Worm (Caenorhabditis elegans): ENCODE results near the gene F13A2.1.

DNA sequence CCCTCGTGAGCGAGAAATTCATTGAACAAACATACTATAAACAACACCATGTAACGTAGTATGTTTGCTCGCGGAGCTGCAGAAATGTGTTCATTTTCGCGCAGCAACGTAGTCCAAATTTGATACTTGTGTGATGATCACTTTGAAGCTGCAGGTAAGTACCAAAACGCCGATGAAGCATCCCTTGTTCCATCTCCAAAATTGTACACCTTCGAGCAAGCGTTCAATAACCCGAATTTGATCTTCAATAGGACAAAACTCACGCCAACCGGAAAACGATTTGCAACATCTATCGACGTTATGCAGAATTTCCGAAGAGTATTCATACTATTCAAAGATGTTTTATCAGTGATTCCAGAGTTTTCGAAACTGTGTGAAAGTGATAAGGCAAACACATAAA, 28.4 kb upstream of the F13A2.1 start, which contains the start of gene Y47D7A.3:
- TF ChIP-seq R02D3.7 (tag; optimal IDR thresholded peaks at IDR 0.05) (no peak), lin-13 (GFP tag; optimal IDR thresholded peaks at IDR 0.05) (no peak), skn-1 (tag; optimal IDR thresholded peaks at IDR 0.05) (no peak), mdl-1 (tag; optimal IDR thresholded peaks at IDR 0.05) (no peak), elt-3 (tag; optimal IDR thresholded peaks at IDR 0.05) (no peak), sem-4 (tag; optimal IDR thresholded peaks at IDR 0.05) (no peak), lin-11 (tag; optimal IDR thresholded peaks at IDR 0.05) (no peak), nhr-237 (tag; optimal IDR thresholded peaks at IDR 0.05) (no peak), unc-39 (tag; optimal IDR thresholded peaks at IDR 0.05) (no peak), ztf-4 (tag; optimal IDR thresholded peaks at IDR 0.05) (no peak)

Data from whole organism, L2 larva.